Fruit fly (Drosophila melanogaster) whole organism, pupa: ENCODE data around the gene msl-3.

Source experiments
- CG10348 ChIP-seq: fragments of 200-800 bp; sonication (Bioruptor generic); IDR thresholded peaks from 2 replicates; pipeline ENCODE4 v1.3.6; 2022; ENCODE audit warnings: missing biosample characterization, missing genetic modification characterization
- CG12605 ChIP-seq: fragments of 200-800 bp; sonication (Bioruptor generic); IDR thresholded peaks from 2 replicates; pipeline ENCODE4 v1.3.6; 2022; ENCODE audit warnings: missing biosample characterization, missing genetic modification characterization
- CG13204 ChIP-seq: fragments of 200-800 bp; sonication (Bioruptor generic); optimal IDR thresholded peaks from 2 replicates; lab custom pipeline; 2018; ENCODE audit warnings: missing biosample characterization, mild to moderate bottlenecking, missing genetic modification characterization, moderate library complexity
- CG14655 ChIP-seq: fragments of 200-800 bp; sonication (Bioruptor generic); optimal IDR thresholded peaks from 3 replicates; lab custom pipeline; 2017; ENCODE audit warnings: mild to moderate bottlenecking, missing biosample characterization, missing genetic modification reagents, missing genetic modification characterization
- CG15710 ChIP-seq: fragments of 200-800 bp; sonication (Bioruptor generic); optimal IDR thresholded peaks from 2 replicates; lab custom pipeline; 2018; ENCODE audit warnings: missing biosample characterization, mild to moderate bottlenecking, missing genetic modification characterization, moderate library complexity
- CG17806 ChIP-seq: fragments of 200-800 bp; sonication (Bioruptor generic); optimal IDR thresholded peaks from 2 replicates; lab custom pipeline; 2018; ENCODE audit warnings: missing biosample characterization, mild to moderate bottlenecking, missing genetic modification characterization, moderate library complexity
- CG32121 ChIP-seq: fragments of 200-800 bp; sonication (Bioruptor generic); IDR thresholded peaks from 2 replicates; pipeline ENCODE4 v1.3.6; 2022; ENCODE audit warnings: missing biosample characterization, missing genetic modification characterization
- CG34367 ChIP-seq: fragments of 200-800 bp; sonication (Bioruptor generic); optimal IDR thresholded peaks from 2 replicates; lab custom pipeline; 2018; ENCODE audit warnings: missing biosample characterization, mild to moderate bottlenecking, missing genetic modification characterization
- CG4496 ChIP-seq: fragments of 200-800 bp; sonication (Bioruptor generic); IDR thresholded peaks from 3 replicates; pipeline ENCODE4 v1.3.6; 2022; ENCODE audit warnings: missing biosample characterization, missing genetic modification characterization
- CG8159 ChIP-seq: fragments of 200-800 bp; sonication (Bioruptor generic); optimal IDR thresholded peaks from 3 replicates; lab custom pipeline; 2018; ENCODE audit warnings: missing biosample characterization, mild to moderate bottlenecking, missing genetic modification characterization, moderate library complexity
- CG8301 ChIP-seq: fragments of 200-800 bp; sonication (Bioruptor generic); optimal IDR thresholded peaks from 2 replicates; lab custom pipeline; 2018; ENCODE audit warnings: missing biosample characterization, mild to moderate bottlenecking, missing genetic modification characterization
- CG9948 ChIP-seq: fragments of 200-800 bp; sonication (Bioruptor generic); optimal IDR thresholded peaks from 2 replicates; lab custom pipeline; 2018; ENCODE audit warnings: missing biosample characterization, mild to moderate bottlenecking, missing genetic modification characterization, moderate library complexity
- D1 ChIP-seq: fragments of 200-800 bp; sonication (Bioruptor generic); optimal IDR thresholded peaks from 2 replicates; lab custom pipeline; 2018; ENCODE audit warnings: missing biosample characterization, mild to moderate bottlenecking, missing genetic modification characterization, moderate library complexity
- EcR ChIP-seq: fragments of 200-800 bp; sonication (Bioruptor generic); optimal IDR thresholded peaks from 3 replicates; lab custom pipeline; 2019; ENCODE audit warnings: missing biosample characterization, missing genetic modification characterization, mild to moderate bottlenecking, moderate library complexity, missing genetic modification reagents
- Ets98B ChIP-seq: fragments of 200-800 bp; sonication (Bioruptor generic); IDR thresholded peaks from 2 replicates; pipeline ENCODE4 v1.3.6; 2022; ENCODE audit warnings: missing biosample characterization, missing genetic modification characterization
- Pif1A ChIP-seq: fragments of 200-800 bp; sonication (Bioruptor generic); optimal IDR thresholded peaks from 3 replicates; lab custom pipeline; 2016; ENCODE audit warnings: missing biosample characterization, missing genetic modification characterization
- Pif1B ChIP-seq: fragments of 200-800 bp; sonication (Bioruptor generic); optimal IDR thresholded peaks from 3 replicates; lab custom pipeline; 2016; ENCODE audit warnings: missing biosample characterization, missing genetic modification characterization
- Snoo ChIP-seq: fragments of 200-800 bp; sonication (Bioruptor generic); optimal IDR thresholded peaks from 3 replicates; lab custom pipeline; 2017; ENCODE audit warnings: missing biosample characterization, mild to moderate bottlenecking, missing genetic modification characterization, inconsistent platforms
- fd96Ca ChIP-seq: fragments of 200-800 bp; sonication (Bioruptor generic); IDR thresholded peaks from 3 replicates; pipeline ENCODE4 v1.3.6; 2022; ENCODE audit warnings: missing biosample characterization, missing genetic modification characterization
- gl ChIP-seq: fragments of 200-800 bp; sonication (Bioruptor generic); optimal IDR thresholded peaks from 2 replicates; lab custom pipeline; 2018; ENCODE audit warnings: missing biosample characterization, mild to moderate bottlenecking, missing genetic modification characterization
- rn ChIP-seq: fragments of 200-800 bp; sonication (Bioruptor generic); IDR thresholded peaks from 2 replicates; pipeline ENCODE4 v1.3.6; 2022; ENCODE audit warnings: missing biosample characterization, missing genetic modification characterization

Gene msl-3

DNA sequence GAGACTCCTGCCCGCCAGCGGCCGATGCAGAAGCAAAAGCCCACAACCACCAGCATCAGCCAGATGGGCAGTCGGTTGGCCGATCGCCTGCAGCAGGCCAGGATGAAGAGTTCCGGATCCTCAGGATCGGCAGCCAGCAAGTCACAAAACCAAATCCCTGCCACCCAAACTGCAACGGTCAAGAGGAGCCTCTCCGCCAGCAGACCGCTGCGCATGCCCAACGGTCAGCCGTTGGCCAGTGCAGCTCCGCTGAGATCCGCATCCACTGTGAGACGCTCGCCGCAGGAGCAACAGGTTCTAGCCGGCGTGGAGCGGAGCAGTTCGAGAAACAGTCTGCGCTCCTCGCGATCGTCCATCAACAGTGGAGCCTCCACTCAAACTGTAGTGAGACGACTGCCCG lies 3.2 kb downstream of the msl-3 start:
- TF ChIP-seq Pif1B (GFP tag; lab: Kevin White, UChicago), result no peak
- TF ChIP-seq CG8301, result no peak
- TF ChIP-seq CG14655 (GFP tag; lab: Kevin White, UChicago), result no peak
- no peak for TF ChIP-seq fd96Ca (GFP tag; lab: Robert Waterston, UW)
- no peak for TF ChIP-seq CG34367 (tag; lab: Kevin White, UChicago)
- no peak for TF ChIP-seq CG17806
- TF ChIP-seq CG15710 (tag; lab: Kevin White, UChicago), result no peak
- no peak for TF ChIP-seq EcR
- no peak for TF ChIP-seq CG12605 (GFP tag; lab: Robert Waterston, UW)

dm6 chr3L:7115944-7116343 lies 9.4 kb downstream of the msl-3 start:
- TF ChIP-seq CG32121 (GFP tag; lab: Robert Waterston, UW), result no peak
- no peak for TF ChIP-seq CG17806
- TF ChIP-seq CG13204, result no peak
- TF ChIP-seq CG34367 (tag; lab: Kevin White, UChicago), result no peak
- no peak for TF ChIP-seq Pif1B (GFP tag; lab: Kevin White, UChicago)
- TF ChIP-seq fd96Ca (GFP tag; lab: Robert Waterston, UW), result no peak

dm6 chr3L:7113010-7113409 lies 12.3 kb downstream of the msl-3 start:
- peak; percentile 22 for TF ChIP-seq CG14655 (GFP tag; lab: Kevin White, UChicago)
- peak; percentile 31 for TF ChIP-seq CG13204
- TF ChIP-seq Pif1B (GFP tag; lab: Kevin White, UChicago), result no peak
- no peak for TF ChIP-seq CG10348 (GFP tag; lab: Robert Waterston, UW)
- peak; percentile 15 for TF ChIP-seq gl (tag; lab: Kevin White, UChicago)
- no peak for TF ChIP-seq CG12605 (GFP tag; lab: Robert Waterston, UW)
- no peak for TF ChIP-seq Snoo (tag; lab: Kevin White, UChicago)
- TF ChIP-seq D1 (tag; lab: Kevin White, UChicago), result peak; percentile 34
- TF ChIP-seq CG8159, result peak; percentile 72
- TF ChIP-seq EcR, result peak; percentile 90
- no peak for TF ChIP-seq Ets98B (GFP tag; lab: Robert Waterston, UW)
- TF ChIP-seq CG34367 (tag; lab: Kevin White, UChicago), result peak; percentile 56
- no peak for TF ChIP-seq CG32121 (GFP tag; lab: Robert Waterston, UW)
- TF ChIP-seq CG8301, result no peak
- TF ChIP-seq Pif1A, result peak; percentile 65
- no peak for TF ChIP-seq rn (GFP tag; lab: Robert Waterston, UW)
- TF ChIP-seq CG9948 (tag; lab: Kevin White, UChicago), result peak; percentile 60
- no peak for TF ChIP-seq fd96Ca (GFP tag; lab: Robert Waterston, UW)
- TF ChIP-seq CG15710 (tag; lab: Kevin White, UChicago), result peak; percentile 75
- TF ChIP-seq CG17806, result peak; percentile 61
- 0 out of 3 replicates have a peak, but pooled peaks have one; percentile 32 for TF ChIP-seq CG4496

- TF ChIP-seq CG14655 (GFP tag; lab: Kevin White, UChicago), result peak; percentile 27
- no peak for TF ChIP-seq rn (GFP tag; lab: Robert Waterston, UW)
Observed at dm6 chr3L:7105693-7106092, 19.6 kb downstream of the msl-3 start.

DNA sequence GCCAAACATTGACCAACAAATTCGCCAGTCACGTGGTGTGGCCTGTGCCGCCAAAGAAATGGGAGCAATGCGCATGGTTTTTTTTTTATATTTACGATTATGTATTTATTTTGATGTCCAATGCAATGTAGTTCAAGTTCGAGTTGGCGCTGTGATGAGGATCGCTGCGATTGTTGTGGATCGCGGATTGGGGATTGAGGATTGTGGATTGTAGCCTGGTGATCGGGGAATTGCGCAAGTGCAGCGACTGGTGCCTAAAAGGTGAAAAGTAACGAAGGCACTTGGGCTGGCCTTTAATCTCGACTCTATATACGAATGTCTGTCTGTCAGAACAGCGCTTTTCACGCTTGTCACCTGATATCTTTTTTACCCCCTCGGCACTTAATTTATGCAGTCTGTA lies 20.8 kb downstream of the msl-3 start:
- TF ChIP-seq CG15710 (tag; lab: Kevin White, UChicago), result no peak
- no peak for TF ChIP-seq gl (tag; lab: Kevin White, UChicago)
- no peak for TF ChIP-seq CG34367 (tag; lab: Kevin White, UChicago)
- TF ChIP-seq CG4496, result no peak
- no peak for TF ChIP-seq rn (GFP tag; lab: Robert Waterston, UW)
- TF ChIP-seq CG14655 (GFP tag; lab: Kevin White, UChicago), result no peak
- no peak for TF ChIP-seq EcR
- no peak for TF ChIP-seq CG13204
- no peak for TF ChIP-seq CG17806
- no peak for TF ChIP-seq CG32121 (GFP tag; lab: Robert Waterston, UW)
- no peak for TF ChIP-seq CG8301
- TF ChIP-seq Snoo (tag; lab: Kevin White, UChicago), result no peak
- no peak for TF ChIP-seq CG9948 (tag; lab: Kevin White, UChicago)
- no peak for TF ChIP-seq D1 (tag; lab: Kevin White, UChicago)
- no peak for TF ChIP-seq CG12605 (GFP tag; lab: Robert Waterston, UW)
- TF ChIP-seq Ets98B (GFP tag; lab: Robert Waterston, UW), result no peak
- no peak for TF ChIP-seq fd96Ca (GFP tag; lab: Robert Waterston, UW)

- TF ChIP-seq CG9948 (tag; lab: Kevin White, UChicago), result no peak
- TF ChIP-seq D1 (tag; lab: Kevin White, UChicago), result no peak
- no peak for TF ChIP-seq CG8301
- peak; percentile 40; the same call in 1 of the 3 replicates for TF ChIP-seq CG4496
- peak; percentile 13 for TF ChIP-seq CG14655 (GFP tag; lab: Kevin White, UChicago)
Observed at dm6 chr3L:7103941-7104340, 21.4 kb downstream of the msl-3 start.

dm6 chr3L:7096530-7096929 lies 28.8 kb downstream of the msl-3 start:
- TF ChIP-seq CG9948 (tag; lab: Kevin White, UChicago), result no peak
- no peak for TF ChIP-seq CG13204
- no peak for TF ChIP-seq CG34367 (tag; lab: Kevin White, UChicago)
- peak; percentile 59; the same call in 1 of the 2 replicates for TF ChIP-seq CG32121 (GFP tag; lab: Robert Waterston, UW)
- TF ChIP-seq gl (tag; lab: Kevin White, UChicago), result no peak
- TF ChIP-seq CG17806, result no peak
- 0 out of 2 replicates have a peak, but pooled peaks have one; percentile 15 for TF ChIP-seq rn (GFP tag; lab: Robert Waterston, UW)
- TF ChIP-seq CG10348 (GFP tag; lab: Robert Waterston, UW), result no peak
- no peak for TF ChIP-seq EcR
- TF ChIP-seq Snoo (tag; lab: Kevin White, UChicago), result no peak
- no peak for TF ChIP-seq CG15710 (tag; lab: Kevin White, UChicago)
- peak; percentile 7 for TF ChIP-seq Pif1B (GFP tag; lab: Kevin White, UChicago)
- TF ChIP-seq D1 (tag; lab: Kevin White, UChicago), result no peak
- TF ChIP-seq fd96Ca (GFP tag; lab: Robert Waterston, UW), result no peak
- peak; percentile 20 for TF ChIP-seq Pif1A
- peak; percentile 23 for TF ChIP-seq CG14655 (GFP tag; lab: Kevin White, UChicago)
- peak; percentile 74 for TF ChIP-seq Ets98B (GFP tag; lab: Robert Waterston, UW)
- TF ChIP-seq CG12605 (GFP tag; lab: Robert Waterston, UW), result no peak
- TF ChIP-seq CG4496, result peak; percentile 71; the same call in 2 of the 3 replicates
- TF ChIP-seq CG8159, result no peak
- TF ChIP-seq CG8301, result peak; percentile 35
